Worm (Caenorhabditis elegans) whole organism, L1 larva: ENCODE data around the gene che-6.

Source experiments
- C04F5.9 ChIP-seq: sonication (generic microtip); optimal IDR thresholded peaks from 2 replicates; lab custom pipeline; 2016; ENCODE audit warnings: missing genetic modification characterization, missing compliant biosample characterization
- C16A3.4 ChIP-seq: fragments of 150-350 bp; optimal IDR thresholded peaks from 2 replicates; lab custom pipeline; 2014; ENCODE audit warnings: missing biosample characterization, missing genetic modification characterization
- F16B12.6 ChIP-seq: fragments of 150-350 bp; optimal IDR thresholded peaks from 2 replicates; lab custom pipeline; 2014; ENCODE audit warnings: missing biosample characterization, missing genetic modification characterization
- aha-1 ChIP-seq: fragments of 150-350 bp; optimal IDR thresholded peaks from 2 replicates; lab custom pipeline; 2014; ENCODE audit warnings: missing biosample characterization, missing genetic modification characterization
- alr-1 ChIP-seq: fragments of 200-800 bp; sonication (Bioruptor generic); optimal IDR thresholded peaks from 2 replicates; lab custom pipeline; 2018; ENCODE audit warnings: borderline replicate concordance, mild to moderate bottlenecking, missing genetic modification characterization, missing compliant biosample characterization
- aly-2 ChIP-seq: fragments of 150-350 bp; optimal IDR thresholded peaks from 2 replicates; lab custom pipeline; 2014; ENCODE audit warnings: missing biosample characterization, missing genetic modification characterization
- blmp-1 ChIP-seq: fragments of 150-350 bp; optimal IDR thresholded peaks from 2 replicates; lab custom pipeline; 2014; ENCODE audit warnings: missing biosample characterization, missing genetic modification characterization
- ceh-8 ChIP-seq: fragments of 200-800 bp; sonication (Bioruptor generic); optimal IDR thresholded peaks from 2 replicates; lab custom pipeline; 2018; ENCODE audit warnings: mild to moderate bottlenecking, missing genetic modification characterization, moderate library complexity, missing compliant biosample characterization
- ceh-82 ChIP-seq, 3 experiments: fragments of 150-350 bp in 1 of 3; sonication (generic microtip) in 2 of 3; optimal IDR thresholded peaks; 2 replicates each; lab custom pipeline; 2014 to 2017; ENCODE audit warnings: missing biosample characterization in 3 of 3, missing genetic modification characterization in 3 of 3
- ceh-88 ChIP-seq: fragments of 200-800 bp; sonication (Bioruptor generic); IDR thresholded peaks from 2 replicates; pipeline ENCODE4 v1.3.6; 2022; ENCODE audit warnings: missing genetic modification characterization, missing compliant biosample characterization
- efl-1 ChIP-seq, 4 experiments: fragments of 150-350 bp; optimal IDR thresholded peaks in 3 of 4; peaks in 1 of 4; 1 replicate in 1 of 4; 2 replicates in 3 of 4; lab custom pipeline; 2014; ENCODE audit warnings: missing biosample characterization in 2 of 4, missing genetic modification characterization in 2 of 4, missing genetic modification reagents in 2 of 4
- ets-5 ChIP-seq: fragments of 200-800 bp; sonication (Bioruptor generic); IDR thresholded peaks from 2 replicates; pipeline ENCODE4 v1.3.6; 2022; ENCODE audit warnings: missing genetic modification characterization, missing compliant biosample characterization
- hlh-17 ChIP-seq: fragments of 200-800 bp; sonication (Bioruptor generic); optimal IDR thresholded peaks from 2 replicates; lab custom pipeline; 2018; ENCODE audit warnings: missing genetic modification characterization, mild to moderate bottlenecking, missing compliant biosample characterization, moderate library complexity, borderline replicate concordance
- hlh-4 ChIP-seq: sonication (generic microtip); optimal IDR thresholded peaks from 2 replicates; lab custom pipeline; 2016; ENCODE audit warnings: mild to moderate bottlenecking, missing genetic modification characterization, missing compliant biosample characterization
- hpl-2 ChIP-seq: fragments of 150-350 bp; optimal IDR thresholded peaks from 2 replicates; lab custom pipeline; 2014; ENCODE audit warnings: missing biosample characterization, missing genetic modification reagents, missing genetic modification characterization
- isw-1 ChIP-seq: fragments of 200-800 bp; sonication (Bioruptor generic); IDR thresholded peaks from 2 replicates; pipeline ENCODE4 v1.3.6; 2022; ENCODE audit warnings: missing genetic modification characterization, missing compliant biosample characterization
- lin-15B ChIP-seq: fragments of 150-350 bp; sonication (generic microtip); optimal IDR thresholded peaks from 3 replicates; lab custom pipeline; 2014; ENCODE audit warnings: missing biosample characterization, missing genetic modification characterization
- lir-3 ChIP-seq: sonication (generic microtip); optimal IDR thresholded peaks from 2 replicates; lab custom pipeline; 2016; ENCODE audit warnings: mild to moderate bottlenecking, missing genetic modification characterization, moderate library complexity, missing compliant biosample characterization; ENCODE audit not compliant: poor library complexity
- lsy-2 ChIP-seq, 2 experiments: fragments of 150-350 bp; optimal IDR thresholded peaks; 2 replicates each; lab custom pipeline; 2014; ENCODE audit warnings: missing biosample characterization in 2 of 2, missing genetic modification characterization in 2 of 2
- mdl-1 ChIP-seq, 2 experiments: fragments of 150-350 bp; optimal IDR thresholded peaks; 2 replicates each; lab custom pipeline; 2014 to 2017; ENCODE audit warnings: missing biosample characterization in 2 of 2, missing genetic modification characterization in 2 of 2, inconsistent platforms in 1 of 2
- nhr-12 ChIP-seq: sonication (generic microtip); optimal IDR thresholded peaks from 2 replicates; lab custom pipeline; 2017; ENCODE audit warnings: missing biosample characterization, missing genetic modification characterization
- nhr-19 ChIP-seq: fragments of 200-800 bp; sonication (Bioruptor generic); conservative IDR thresholded peaks from 2 replicates; pipeline ENCODE4 v1.3.6; 2022; ENCODE audit warnings: missing genetic modification characterization, missing compliant biosample characterization
- nhr-20 ChIP-seq: sonication (generic microtip); optimal IDR thresholded peaks from 2 replicates; lab custom pipeline; 2016; ENCODE audit warnings: mild to moderate bottlenecking, missing genetic modification characterization, missing compliant biosample characterization
- nhr-28 ChIP-seq: fragments of 150-350 bp; optimal IDR thresholded peaks from 2 replicates; lab custom pipeline; 2014; ENCODE audit warnings: missing biosample characterization, missing genetic modification characterization
- nhr-71 ChIP-seq: sonication (generic microtip); optimal IDR thresholded peaks from 2 replicates; lab custom pipeline; 2016; ENCODE audit warnings: mild to moderate bottlenecking, missing genetic modification characterization, moderate library complexity, missing compliant biosample characterization
- nhr-76 ChIP-seq: sonication (generic microtip); optimal IDR thresholded peaks from 2 replicates; lab custom pipeline; 2017; ENCODE audit warnings: missing biosample characterization, missing genetic modification characterization
- nhr-90 ChIP-seq: sonication (generic microtip); optimal IDR thresholded peaks from 2 replicates; lab custom pipeline; 2016; ENCODE audit warnings: mild to moderate bottlenecking, missing genetic modification characterization, missing compliant biosample characterization; ENCODE audit not compliant: poor library complexity
- pax-3 ChIP-seq: fragments of 200-800 bp; sonication (Bioruptor generic); optimal IDR thresholded peaks from 2 replicates; lab custom pipeline; 2018; ENCODE audit warnings: mild to moderate bottlenecking, missing genetic modification characterization, moderate library complexity, missing compliant biosample characterization
- rnt-1 ChIP-seq: sonication (generic microtip); optimal IDR thresholded peaks from 2 replicates; lab custom pipeline; 2016; ENCODE audit warnings: mild to moderate bottlenecking, missing genetic modification characterization, moderate library complexity, missing compliant biosample characterization
- snu-23 ChIP-seq: sonication (generic microtip); optimal IDR thresholded peaks from 2 replicates; lab custom pipeline; 2016; ENCODE audit warnings: missing genetic modification characterization, missing compliant biosample characterization
- sox-4 ChIP-seq: sonication (generic microtip); optimal IDR thresholded peaks from 2 replicates; lab custom pipeline; 2016; ENCODE audit warnings: missing genetic modification characterization, missing compliant biosample characterization
- sptf-1 ChIP-seq: fragments of 150-350 bp; optimal IDR thresholded peaks from 2 replicates; lab custom pipeline; 2014; ENCODE audit warnings: missing biosample characterization, missing genetic modification characterization
- swsn-7 ChIP-seq: sonication (generic microtip); optimal IDR thresholded peaks from 2 replicates; lab custom pipeline; 2016; ENCODE audit warnings: missing genetic modification characterization, missing compliant biosample characterization
- tbx-2 ChIP-seq: sonication (generic microtip); optimal IDR thresholded peaks from 2 replicates; lab custom pipeline; 2016; ENCODE audit warnings: missing genetic modification characterization, missing compliant biosample characterization
- unc-130 ChIP-seq: fragments of 150-350 bp; optimal IDR thresholded peaks from 2 replicates; lab custom pipeline; 2017; ENCODE audit warnings: missing biosample characterization, missing genetic modification characterization, inconsistent platforms
- unc-86 ChIP-seq: sonication (generic microtip); optimal IDR thresholded peaks from 2 replicates; lab custom pipeline; 2016; ENCODE audit warnings: missing genetic modification characterization, missing compliant biosample characterization
- xbp-1 ChIP-seq: sonication (generic microtip); optimal IDR thresholded peaks from 2 replicates; lab custom pipeline; 2016; ENCODE audit warnings: missing genetic modification characterization, missing compliant biosample characterization
- zip-4 ChIP-seq: fragments of 200-800 bp; sonication (Bioruptor generic); optimal IDR thresholded peaks from 2 replicates; lab custom pipeline; 2018; ENCODE audit warnings: mild to moderate bottlenecking, missing genetic modification characterization, moderate library complexity, missing compliant biosample characterization

Gene che-6

ce11 chrIV:2128761-2129160, 17.6 kb upstream of the che-6 start, which contains the start of gene grl-20:
Gene grl-20, minus strand, starts transcription at chrIV:2128861.
- TF ChIP-seq sox-4 (tag; lab: Kevin White, UChicago) (no peak), lsy-2 (tag; optimal IDR thresholded peaks at IDR 0.05; lab: Kevin White, UChicago) (no peak), zip-4 (GFP tag; lab: Kevin White, UChicago) (no peak), nhr-71 (tag; lab: Kevin White, UChicago) (no peak), nhr-90 (tag; lab: Kevin White, UChicago) (no peak), lir-3 (tag; lab: Kevin White, UChicago) (no peak), tbx-2 (tag; lab: Kevin White, UChicago) (no peak), ceh-8 (GFP tag; lab: Kevin White, UChicago) (no peak), isw-1 (GFP tag; lab: Robert Waterston, UW) (no peak), nhr-20 (no peak), hlh-17 (GFP tag; lab: Kevin White, UChicago) (no peak), xbp-1 (no peak), swsn-7 (tag; lab: Kevin White, UChicago) (no peak), ceh-88 (GFP tag; lab: Robert Waterston, UW) (no peak), nhr-12 (tag; lab: Kevin White, UChicago) (no peak), aly-2 (tag; lab: Kevin White, UChicago) (no peak)

- no peak for TF ChIP-seq ceh-82 (tag; optimal IDR thresholded peaks at IDR 0.05; lab: Kevin White, UChicago)
- no peak for TF ChIP-seq F16B12.6 (tag; lab: Kevin White, UChicago)
- no peak for TF ChIP-seq efl-1 (optimal IDR thresholded peaks at IDR 0.05; lab: Kevin White, UChicago)
- TF ChIP-seq efl-1 (GFP tag; optimal IDR thresholded peaks at IDR 0.05 in 1 of 2; lab: Kevin White, UChicago) = peak in 1 of 2 experiments; percentile 35
- TF ChIP-seq hpl-2 (GFP tag; lab: Kevin White, UChicago) = no peak
- TF ChIP-seq lin-15B (tag; lab: Kevin White, UChicago) = no peak
- TF ChIP-seq aha-1 (tag; lab: Kevin White, UChicago) = no peak
- no peak for TF ChIP-seq alr-1 (tag; lab: Kevin White, UChicago)
- no peak for TF ChIP-seq C16A3.4 (tag; lab: Kevin White, UChicago)
- TF ChIP-seq hlh-4 (tag; lab: Kevin White, UChicago) = no peak
- TF ChIP-seq blmp-1 (tag; lab: Kevin White, UChicago) = no peak
- no peak for TF ChIP-seq nhr-19 (GFP tag; lab: Robert Waterston, UW)
- no peak for TF ChIP-seq snu-23 (GFP tag; lab: Kevin White, UChicago)
- no peak for TF ChIP-seq nhr-28 (tag; lab: Kevin White, UChicago)
- peak; percentile 42 for TF ChIP-seq ceh-8 (GFP tag; lab: Kevin White, UChicago)
- TF ChIP-seq pax-3 = no peak
- no peak for TF ChIP-seq sptf-1 (tag; lab: Kevin White, UChicago)
- TF ChIP-seq C04F5.9 (tag; lab: Kevin White, UChicago) = no peak
These were observed 16.2 kb upstream of the che-6 start for ce11 chrIV:2127375-2127774.

ce11 chrIV:2122488-2122887, 11.3 kb upstream of the che-6 start, which contains the start of gene glb-7:
Gene glb-7, plus strand, starts transcription at chrIV:2122788.
- TF ChIP-seq rnt-1 (no peak), ets-5 (GFP tag; lab: Robert Waterston, UW) (no peak), unc-86 (no peak), nhr-76 (no peak), mdl-1 (tag; optimal IDR thresholded peaks at IDR 0.05; lab: Kevin White, UChicago) (no peak), lsy-2 (tag; optimal IDR thresholded peaks at IDR 0.05; lab: Kevin White, UChicago) (no peak), tbx-2 (tag; lab: Kevin White, UChicago) (no peak), unc-130 (no peak), hlh-4 (tag; lab: Kevin White, UChicago) (no peak)
